Fruit fly (Drosophila melanogaster): ENCODE results near the gene CG12104.

Gene CG12104

DNA sequence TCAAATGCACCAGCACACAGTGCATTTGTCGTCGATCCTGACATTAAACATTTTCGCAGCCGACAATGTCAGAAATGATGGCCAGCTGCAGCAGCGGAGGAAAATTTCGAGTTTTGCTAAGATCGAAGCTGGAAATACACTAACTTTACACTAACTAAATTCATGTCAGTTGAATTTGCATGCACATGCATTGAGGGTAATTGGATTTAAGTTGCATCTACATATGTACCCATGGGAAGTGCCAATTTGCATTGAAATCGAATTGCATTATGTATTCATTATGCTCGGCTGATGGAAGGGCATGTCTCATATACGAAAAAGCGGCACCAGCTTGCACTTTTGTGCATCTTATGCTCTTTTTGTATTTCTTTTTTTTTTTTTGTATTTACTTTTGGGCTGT, 17.7 kb downstream of the CG12104 start (continued):
- no peak for TF ChIP-seq CG17568 (GFP tag; optimal IDR thresholded peaks at IDR 0.05)
- no peak for TF ChIP-seq ewg (GFP tag; optimal IDR thresholded peaks at IDR 0.05)
- TF ChIP-seq unc-4 (GFP tag; IDR thresholded peaks at IDR 0.05; ENCODE audit: partially characterized antibody), result no peak
- TF ChIP-seq Lhr (GFP tag; optimal IDR thresholded peaks at IDR 0.05), result no peak
- TF ChIP-seq CG13296 (GFP tag; optimal IDR thresholded peaks at IDR 0.05), result no peak
- no peak for TF ChIP-seq kay (GFP tag; optimal IDR thresholded peaks at IDR 0.05)
- TF ChIP-seq Dip3 (GFP tag; optimal IDR thresholded peaks at IDR 0.05), result no peak
- 0 out of 3 replicates have a peak, but pooled peaks have one; percentile 15 for TF ChIP-seq otp (GFP tag; IDR thresholded peaks at IDR 0.05)
- TF ChIP-seq Awh (GFP tag; IDR thresholded peaks at IDR 0.05), result peak; percentile 72
- TF ChIP-seq TFAM (GFP tag; optimal IDR thresholded peaks at IDR 0.05), result no peak
- TF ChIP-seq Fer3 (tag; optimal IDR thresholded peaks at IDR 0.05), result no peak
- TF ChIP-seq gce (GFP tag; IDR thresholded peaks at IDR 0.05), result 0 out of 3 replicates have a peak, but pooled peaks have one; percentile 6
- TF ChIP-seq Vsx1 (GFP tag; optimal IDR thresholded peaks at IDR 0.05), result no peak
- TF ChIP-seq Doc3 (GFP tag; IDR thresholded peaks at IDR 0.05; ENCODE audit: partially characterized antibody), result no peak
- TF ChIP-seq bcd (GFP tag; optimal IDR thresholded peaks at IDR 0.05), result no peak
- TF ChIP-seq CHES-1-like (GFP tag; optimal IDR thresholded peaks at IDR 0.05), result no peak
- TF ChIP-seq Neu2 (GFP tag; optimal IDR thresholded peaks at IDR 0.05; ENCODE audit: borderline replicate concordance), result no peak
- 0 out of 3 replicates have a peak, but pooled peaks have one; percentile 36 for TF ChIP-seq sr (GFP tag; IDR thresholded peaks at IDR 0.05)
- TF ChIP-seq CG15269 (tag; optimal IDR thresholded peaks at IDR 0.05), result no peak
- TF ChIP-seq Hr3 (GFP tag; optimal IDR thresholded peaks at IDR 0.05), result no peak
- TF ChIP-seq CG9215 (GFP tag; IDR thresholded peaks at IDR 0.05), result no peak
- no peak for TF ChIP-seq CG3407 (GFP tag; optimal IDR thresholded peaks at IDR 0.05)
- TF ChIP-seq unpg (GFP tag; optimal IDR thresholded peaks at IDR 0.05), result no peak
- TF ChIP-seq lmd (GFP tag; IDR thresholded peaks at IDR 0.05), result peak; percentile 66
- no peak for TF ChIP-seq grn (GFP tag; optimal IDR thresholded peaks at IDR 0.05)
- no peak for TF ChIP-seq schlank (tag; optimal IDR thresholded peaks at IDR 0.05)
- no peak for TF ChIP-seq MBD-R2 (GFP tag; IDR thresholded peaks at IDR 0.05)
- TF ChIP-seq nom (GFP tag; optimal IDR thresholded peaks at IDR 0.05), result peak; percentile 66
- TF ChIP-seq ftz-f1 (GFP tag; optimal IDR thresholded peaks at IDR 0.05), result no peak
- TF ChIP-seq al (GFP tag; IDR thresholded peaks at IDR 0.05), result no peak
- no peak for TF ChIP-seq btn (GFP tag; optimal IDR thresholded peaks at IDR 0.05)
- no peak for TF ChIP-seq Mes4 (GFP tag; optimal IDR thresholded peaks at IDR 0.05)
- TF ChIP-seq CG17361 (GFP tag; IDR thresholded peaks at IDR 0.05), result 0 out of 3 replicates have a peak, but pooled peaks have one; percentile 39
- no peak for TF ChIP-seq CG18476 (GFP tag; optimal IDR thresholded peaks at IDR 0.05)
- no peak for TF ChIP-seq mld (GFP tag; IDR thresholded peaks at IDR 0.05; ENCODE audit: partially characterized antibody)
- no peak for TF ChIP-seq CG6654 (GFP tag; optimal IDR thresholded peaks at IDR 0.05)
- no peak for TF ChIP-seq CG31365 (tag; optimal IDR thresholded peaks at IDR 0.05)
- TF ChIP-seq CG17359 (tag; optimal IDR thresholded peaks at IDR 0.05), result peak; percentile 56
- TF ChIP-seq crc (GFP tag; optimal IDR thresholded peaks at IDR 0.05), result peak; percentile 4
- peak; percentile 63 for TF ChIP-seq vvl (GFP tag; IDR thresholded peaks at IDR 0.05)
- no peak for TF ChIP-seq gro (GFP tag; optimal IDR thresholded peaks at IDR 0.05)
- TF ChIP-seq CG7745 (tag; optimal IDR thresholded peaks at IDR 0.05), result no peak
- no peak for TF ChIP-seq CG12769 (tag; optimal IDR thresholded peaks at IDR 0.05)
- TF ChIP-seq bsh (GFP tag; optimal IDR thresholded peaks at IDR 0.05), result peak in 1 of 2 experiments; percentile 44
- no peak for TF ChIP-seq chif (GFP tag; optimal IDR thresholded peaks at IDR 0.05)
- TF ChIP-seq HmgZ (tag; optimal IDR thresholded peaks at IDR 0.05), result no peak
- TF ChIP-seq Jarid2 (GFP tag; optimal IDR thresholded peaks at IDR 0.05), result no peak
- TF ChIP-seq odd (GFP tag; optimal IDR thresholded peaks at IDR 0.05), result no peak
- TF ChIP-seq Lim3 (GFP tag; IDR thresholded peaks at IDR 0.05), result no peak
- no peak for TF ChIP-seq NC2β (GFP tag; optimal IDR thresholded peaks at IDR 0.05)
- TF ChIP-seq Dad (GFP tag; optimal IDR thresholded peaks at IDR 0.05), result peak; percentile 0
